Worm (Caenorhabditis elegans) whole organism, early embryonic: Measurements from ENCODE around the gene R05H10.3.

Experiments used
- B0310.2 ChIP-seq: sonication (generic microtip); optimal IDR thresholded peaks from 2 replicates; lab custom pipeline; 2016; ENCODE audit warnings: mild to moderate bottlenecking, missing genetic modification characterization, missing compliant biosample characterization
- F13C5.2 ChIP-seq: sonication (generic microtip); optimal IDR thresholded peaks from 2 replicates; lab custom pipeline; 2017; ENCODE audit warnings: mild to moderate bottlenecking, missing genetic modification characterization, inconsistent platforms, missing compliant biosample characterization
- aly-1 ChIP-seq: sonication (generic microtip); optimal IDR thresholded peaks from 2 replicates; lab custom pipeline; 2016; ENCODE audit warnings: missing genetic modification characterization, missing compliant biosample characterization
- ama-1 ChIP-seq: fragments of 150-350 bp; optimal IDR thresholded peaks from 2 replicates; lab custom pipeline; 2014
- ceh-13 ChIP-seq: fragments of 200-800 bp; sonication (Bioruptor generic); optimal IDR thresholded peaks from 2 replicates; lab custom pipeline; 2018; ENCODE audit warnings: mild to moderate bottlenecking, missing genetic modification characterization, missing compliant biosample characterization
- ceh-36 ChIP-seq: sonication (generic microtip); optimal IDR thresholded peaks from 2 replicates; lab custom pipeline; 2016; ENCODE audit warnings: missing genetic modification characterization, inconsistent platforms, missing compliant biosample characterization
- ets-7 ChIP-seq: sonication (generic microtip); optimal IDR thresholded peaks from 2 replicates; lab custom pipeline; 2016; ENCODE audit warnings: missing genotype, missing genetic modification characterization, missing compliant biosample characterization
- flt-1 ChIP-seq: fragments of 200-800 bp; sonication (Bioruptor generic); IDR thresholded peaks from 2 replicates; pipeline ENCODE4 v1.3.6; 2022; ENCODE audit warnings: missing genetic modification characterization, missing compliant biosample characterization
- hmbx-1 ChIP-seq: sonication (generic microtip); optimal IDR thresholded peaks from 2 replicates; lab custom pipeline; 2016; ENCODE audit warnings: mild to moderate bottlenecking, missing genetic modification characterization, missing compliant biosample characterization
- hmg-4 ChIP-seq: fragments of 200-800 bp; sonication (Bioruptor generic); optimal IDR thresholded peaks from 2 replicates; lab custom pipeline; 2018; ENCODE audit warnings: mild to moderate bottlenecking, missing genetic modification characterization, missing compliant biosample characterization
- hnd-1 ChIP-seq: sonication (generic microtip); optimal IDR thresholded peaks from 2 replicates; lab custom pipeline; 2016; ENCODE audit warnings: missing genetic modification characterization, missing compliant biosample characterization
- pes-1 ChIP-seq: fragments of 200-800 bp; sonication (Bioruptor generic); IDR thresholded peaks from 2 replicates; pipeline ENCODE4 v1.3.6; 2022; ENCODE audit warnings: missing genetic modification reagents, missing genetic modification characterization, missing compliant biosample characterization
- scrt-1 ChIP-seq: fragments of 200-800 bp; sonication (Bioruptor generic); IDR thresholded peaks from 2 replicates; pipeline ENCODE4 v1.3.6; 2022; ENCODE audit warnings: missing genetic modification characterization, missing compliant biosample characterization
- sea-1 ChIP-seq: fragments of 200-800 bp; sonication (Bioruptor generic); conservative IDR thresholded peaks from 2 replicates; pipeline ENCODE4 v1.3.6; 2022; ENCODE audit warnings: missing genetic modification characterization, missing compliant biosample characterization
- tbx-11 ChIP-seq: fragments of 200-800 bp; sonication (Bioruptor generic); IDR thresholded peaks from 2 replicates; pipeline ENCODE4 v1.3.6; 2022; ENCODE audit warnings: missing genetic modification characterization, missing compliant biosample characterization
- tbx-37 ChIP-seq: fragments of 200-800 bp; sonication (Bioruptor generic); conservative IDR thresholded peaks from 2 replicates; pipeline ENCODE4 v1.3.6; 2022; ENCODE audit warnings: missing genetic modification reagents, missing genetic modification characterization, missing compliant biosample characterization
- tra-4 ChIP-seq: sonication (generic microtip); optimal IDR thresholded peaks from 2 replicates; lab custom pipeline; 2017; ENCODE audit warnings: missing genetic modification characterization, missing compliant biosample characterization

Gene R05H10.3

DNA sequence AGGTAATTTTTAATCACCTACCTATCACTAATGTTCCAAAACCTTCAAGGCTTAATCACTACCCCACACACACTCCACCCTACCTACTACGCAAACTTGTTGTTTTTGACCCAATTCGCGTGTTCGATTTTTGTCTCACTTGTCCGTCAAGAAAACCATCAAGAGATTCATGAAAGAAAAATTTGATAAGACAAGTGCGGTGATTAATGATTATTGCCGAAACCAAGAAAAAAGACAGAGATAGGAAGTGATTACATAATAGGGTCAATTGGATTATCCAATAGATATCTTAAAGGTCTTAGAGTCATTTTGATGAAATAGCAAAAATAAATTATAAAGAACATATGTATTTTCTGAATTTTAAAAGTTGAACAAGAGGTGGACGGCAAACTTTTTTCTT, 25.5 kb upstream of the R05H10.3 start:
- no peak for TF ChIP-seq pes-1 (GFP tag; lab: Robert Waterston, UW)
- no peak for TF ChIP-seq hmbx-1 (tag; lab: Kevin White, UChicago)
- no peak for TF ChIP-seq F13C5.2 (tag; lab: Kevin White, UChicago)
- TF ChIP-seq sea-1 (GFP tag; lab: Robert Waterston, UW) = no peak
- TF ChIP-seq tbx-37 (GFP tag; lab: Robert Waterston, UW) = no peak
- no peak for TF ChIP-seq ama-1 (lab: Kevin White, UChicago)
- no peak for TF ChIP-seq B0310.2 (tag; lab: Kevin White, UChicago)
- no peak for TF ChIP-seq tra-4
- TF ChIP-seq ceh-13 (GFP tag; lab: Kevin White, UChicago) = no peak
- TF ChIP-seq scrt-1 (GFP tag; lab: Robert Waterston, UW) = no peak
- TF ChIP-seq aly-1 = no peak
- TF ChIP-seq ceh-36 (tag; lab: Kevin White, UChicago) = no peak
- TF ChIP-seq hmg-4 (GFP tag; lab: Kevin White, UChicago) = no peak
- no peak for TF ChIP-seq hnd-1
- TF ChIP-seq tbx-11 (GFP tag; lab: Robert Waterston, UW) = no peak
- TF ChIP-seq ets-7 (tag; lab: Kevin White, UChicago) = no peak
- TF ChIP-seq flt-1 = no peak

DNA sequence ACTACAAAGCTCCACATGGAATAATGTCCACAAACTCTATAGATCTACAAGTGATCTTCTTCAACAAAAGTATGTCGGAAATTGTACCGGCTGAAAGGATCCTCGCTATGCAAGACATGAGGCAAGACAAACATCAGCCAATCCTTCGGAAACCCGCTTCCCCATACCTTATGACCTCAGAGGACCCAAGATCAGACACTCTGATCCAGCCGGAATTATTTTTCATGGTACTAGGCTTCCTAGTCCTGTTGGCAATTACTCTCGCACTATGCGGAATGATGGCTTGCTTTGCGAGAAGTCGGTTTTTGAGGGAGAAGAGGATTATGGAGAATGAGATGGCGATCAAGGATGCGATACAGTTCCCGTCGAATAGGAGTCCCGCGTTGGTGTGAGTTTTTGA, 19.8 kb upstream of the R05H10.3 start:
- no peak for TF ChIP-seq hmbx-1 (tag; lab: Kevin White, UChicago)
- no peak for TF ChIP-seq ets-7 (tag; lab: Kevin White, UChicago)
- TF ChIP-seq ceh-13 (GFP tag; lab: Kevin White, UChicago) = no peak
- no peak for TF ChIP-seq tra-4
- TF ChIP-seq hmg-4 (GFP tag; lab: Kevin White, UChicago) = no peak

DNA sequence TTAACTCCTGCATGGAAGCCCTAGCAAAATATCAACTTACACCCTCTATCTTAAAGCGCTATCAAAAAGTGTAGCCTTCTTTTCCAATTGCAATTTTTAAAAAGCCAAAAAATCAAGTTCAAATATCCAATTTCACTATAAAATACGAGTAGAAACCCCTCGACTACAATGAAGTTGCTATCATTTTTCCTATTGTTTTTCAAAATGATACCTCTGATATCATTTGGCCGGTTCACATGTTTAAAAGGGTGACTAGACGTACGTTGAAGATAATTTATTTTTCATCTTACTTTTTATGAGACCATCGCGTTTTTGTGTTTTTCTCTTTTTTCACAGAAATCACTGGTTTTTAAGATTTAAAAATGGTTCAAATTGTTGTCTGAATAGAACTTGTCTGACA, 18.3 kb upstream of the R05H10.3 start, which contains the start of gene R05H10.1:
Gene R05H10.1, plus strand, starts transcription at position 334 of the 400 bp plus-strand sequence.
- TF ChIP-seq flt-1 (no peak), scrt-1 (GFP tag; lab: Robert Waterston, UW) (no peak), sea-1 (GFP tag; lab: Robert Waterston, UW) (no peak), pes-1 (GFP tag; lab: Robert Waterston, UW) (no peak), ets-7 (tag; lab: Kevin White, UChicago) (no peak)

DNA sequence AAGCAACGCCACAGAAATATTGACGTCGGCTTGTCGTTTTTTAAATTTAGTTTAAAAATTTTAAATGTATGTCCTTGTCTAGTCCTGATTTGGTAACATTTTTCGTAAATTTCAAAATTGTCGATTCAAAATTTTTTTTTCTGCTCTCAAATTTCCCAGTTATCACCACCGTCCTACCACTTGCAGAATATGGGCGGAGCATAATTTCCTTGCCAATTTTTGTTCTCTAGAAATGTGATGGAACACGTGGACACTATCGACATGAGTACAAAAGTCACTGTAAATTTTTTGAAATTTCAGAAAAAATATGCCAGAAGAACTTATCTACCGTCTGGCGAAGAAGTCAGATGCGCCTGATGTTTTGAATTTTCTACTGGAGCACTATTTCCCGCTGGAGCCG, 14.5 kb upstream of the R05H10.3 start, which contains the start of gene R05H10.7:
Gene R05H10.7, plus strand, starts transcription at position 301 of the 400 bp plus-strand sequence.
- TF ChIP-seq ceh-36 (tag; lab: Kevin White, UChicago) (no peak), flt-1 (no peak), ets-7 (tag; lab: Kevin White, UChicago) (no peak), ama-1 (lab: Kevin White, UChicago) (no peak), tbx-37 (GFP tag; lab: Robert Waterston, UW) (no peak), sea-1 (GFP tag; lab: Robert Waterston, UW) (no peak), tra-4 (no peak), tbx-11 (GFP tag; lab: Robert Waterston, UW) (no peak), hnd-1 (no peak), ceh-13 (GFP tag; lab: Kevin White, UChicago) (no peak), F13C5.2 (tag; lab: Kevin White, UChicago) (no peak), B0310.2 (tag; lab: Kevin White, UChicago) (no peak), aly-1 (no peak), pes-1 (GFP tag; lab: Robert Waterston, UW) (no peak), scrt-1 (GFP tag; lab: Robert Waterston, UW) (no peak), hmbx-1 (tag; lab: Kevin White, UChicago) (no peak)

DNA sequence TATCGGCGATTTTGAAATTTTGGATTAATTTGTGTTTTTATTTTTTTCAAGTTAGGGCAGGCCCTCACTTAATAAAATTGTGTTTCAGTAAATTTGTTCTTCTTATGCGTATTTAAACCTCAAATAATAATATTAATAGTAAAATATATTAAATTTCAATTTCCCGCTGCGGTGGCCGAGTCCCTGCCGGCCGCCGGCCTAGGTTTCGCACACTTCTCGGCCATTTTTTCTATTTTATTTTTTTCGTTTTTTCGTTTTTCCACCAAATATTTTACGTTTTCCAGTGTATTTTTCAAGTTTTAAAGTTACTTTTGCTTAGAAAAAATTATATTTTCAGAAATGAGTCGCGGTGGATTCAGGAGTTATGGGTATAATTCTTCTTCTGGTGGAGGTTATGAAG, 12.8 kb upstream of the R05H10.3 start, which contains the start of gene rbm-28:
Gene rbm-28, plus strand, starts transcription at position 338 of the 400 bp plus-strand sequence.
- TF ChIP-seq tbx-37 (GFP tag; lab: Robert Waterston, UW) (peak; percentile 62; the same call in 1 of the 2 replicates), pes-1 (GFP tag; lab: Robert Waterston, UW) (peak; percentile 67; the same call in 1 of the 2 replicates), flt-1 (no peak), scrt-1 (GFP tag; lab: Robert Waterston, UW) (no peak)

DNA sequence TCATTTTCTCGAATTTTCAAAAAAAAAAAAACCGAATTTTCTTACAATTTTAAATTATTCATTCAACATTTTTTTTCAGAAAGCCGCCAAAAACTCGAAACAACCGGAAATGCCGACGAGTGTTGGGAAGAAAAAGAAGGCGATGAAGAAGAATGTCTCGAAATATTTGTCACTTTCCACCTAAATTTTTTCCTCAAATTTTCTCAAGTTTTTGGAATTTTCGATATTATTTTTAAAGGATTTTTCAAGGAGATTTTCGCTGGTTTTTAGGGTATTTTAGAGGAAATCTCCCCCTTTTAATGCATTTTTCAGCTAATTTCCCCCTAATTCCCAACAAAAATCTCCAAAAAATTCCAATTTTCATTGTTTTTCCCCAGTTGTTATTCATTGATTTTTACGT, 3.6 kb upstream of the R05H10.3 start:
- TF ChIP-seq ama-1 (lab: Kevin White, UChicago) (no peak), hnd-1 (no peak), B0310.2 (tag; lab: Kevin White, UChicago) (no peak), hmg-4 (GFP tag; lab: Kevin White, UChicago) (no peak), ceh-36 (tag; lab: Kevin White, UChicago) (no peak), pes-1 (GFP tag; lab: Robert Waterston, UW) (no peak), ceh-13 (GFP tag; lab: Kevin White, UChicago) (no peak), F13C5.2 (tag; lab: Kevin White, UChicago) (no peak)

DNA sequence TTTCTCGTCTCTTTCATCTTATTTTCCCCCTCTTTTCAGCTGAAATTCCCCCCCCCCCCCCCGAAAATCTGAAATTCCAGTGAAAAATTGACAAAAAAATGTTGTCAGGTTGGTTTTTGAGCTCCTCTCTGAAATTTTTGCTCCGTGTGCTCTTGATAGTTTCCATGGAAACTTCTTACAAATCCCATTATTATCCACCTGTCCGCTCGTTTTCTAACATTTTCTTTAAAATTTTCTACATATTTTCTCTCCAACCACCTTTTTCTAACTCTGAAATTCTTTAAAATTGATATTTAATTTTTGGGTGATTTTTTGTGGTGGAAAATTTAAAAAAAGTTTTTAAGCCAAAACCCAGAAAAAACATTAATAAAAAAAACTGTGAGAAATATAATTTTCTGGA, 3.1 kb upstream of the R05H10.3 start, which contains the start of gene gpx-2:
Gene gpx-2, plus strand, starts transcription at position 99 of the 400 bp plus-strand sequence.
- TF ChIP-seq pes-1 (GFP tag; lab: Robert Waterston, UW) (no peak), sea-1 (GFP tag; lab: Robert Waterston, UW) (no peak), hmg-4 (GFP tag; lab: Kevin White, UChicago) (no peak), tra-4 (no peak), ama-1 (lab: Kevin White, UChicago) (no peak), B0310.2 (tag; lab: Kevin White, UChicago) (no peak), F13C5.2 (tag; lab: Kevin White, UChicago) (no peak), hnd-1 (no peak), ceh-13 (GFP tag; lab: Kevin White, UChicago) (no peak), ceh-36 (tag; lab: Kevin White, UChicago) (no peak), aly-1 (no peak), hmbx-1 (tag; lab: Kevin White, UChicago) (no peak), scrt-1 (GFP tag; lab: Robert Waterston, UW) (no peak), tbx-37 (GFP tag; lab: Robert Waterston, UW) (no peak), ets-7 (tag; lab: Kevin White, UChicago) (no peak), flt-1 (no peak), tbx-11 (GFP tag; lab: Robert Waterston, UW) (no peak)
